Worm (Caenorhabditis elegans): ENCODE data around the gene srt-42.

The srt-42 gene

ce11 chrV:1789495-1789894, 17.8 kb upstream of the srt-42 start:
- TF ChIP-seq unc-39 (tag; optimal IDR thresholded peaks at IDR 0.05) (no peak), elt-1 (tag; optimal IDR thresholded peaks at IDR 0.05) (peak; percentile 11), pqm-1 (tag; optimal IDR thresholded peaks at IDR 0.05) (no peak), nhr-43 (tag; optimal IDR thresholded peaks at IDR 0.05; ENCODE audit: poor library complexity, severe bottlenecking) (peak; percentile 92), nhr-25 (tag; optimal IDR thresholded peaks at IDR 0.05) (peak; percentile 93), nfya-1 (tag; optimal IDR thresholded peaks at IDR 0.05; ENCODE audit: insufficient read depth) (peak; percentile 24), egl-27 (tag; optimal IDR thresholded peaks at IDR 0.05) (no peak), sea-2 (GFP tag; optimal IDR thresholded peaks at IDR 0.05) (no peak), hmg-11 (tag; optimal IDR thresholded peaks at IDR 0.05) (no peak), nhr-23 (tag; optimal IDR thresholded peaks at IDR 0.05) (peak; percentile 28), lsy-12 (tag; optimal IDR thresholded peaks at IDR 0.05) (no peak), mml-1 (tag; optimal IDR thresholded peaks at IDR 0.05) (no peak), tbx-2 (tag; optimal IDR thresholded peaks at IDR 0.05) (peak; percentile 8), eor-1 (tag; optimal IDR thresholded peaks at IDR 0.05) (no peak), elt-3 (tag; optimal IDR thresholded peaks at IDR 0.05) (peak in 1 of 3 experiments; percentile 16), skn-1 (tag; optimal IDR thresholded peaks at IDR 0.05) (no peak)

ce11 chrV:1794218-1794617, 13.0 kb upstream of the srt-42 start, which contains the start of gene F36H9.1:
TSS of gene F36H9.1 (plus strand) at chrV:1794518.
- TF ChIP-seq ceh-28 (tag; optimal IDR thresholded peaks at IDR 0.05) (no peak), ceh-16 (tag; optimal IDR thresholded peaks at IDR 0.05) (no peak), pha-4 (tag; optimal IDR thresholded peaks at IDR 0.05) (no peak), mdl-1 (tag; optimal IDR thresholded peaks at IDR 0.05) (no peak), ama-1 (optimal IDR thresholded peaks at IDR 0.05) (no peak), ztf-4 (tag; optimal IDR thresholded peaks at IDR 0.05) (no peak), fos-1 (tag; optimal IDR thresholded peaks at IDR 0.05) (no peak), nhr-76 (tag; optimal IDR thresholded peaks at IDR 0.05) (no peak), R02D3.7 (tag; optimal IDR thresholded peaks at IDR 0.05) (no peak), elt-2 (tag; optimal IDR thresholded peaks at IDR 0.05) (no peak), ceh-82 (tag; optimal IDR thresholded peaks at IDR 0.05) (no peak), nhr-11 (tag; optimal IDR thresholded peaks at IDR 0.05) (no peak), lsy-12 (tag; optimal IDR thresholded peaks at IDR 0.05) (no peak), nfya-1 (tag; optimal IDR thresholded peaks at IDR 0.05; ENCODE audit: insufficient read depth) (no peak), fkh-10 (GFP tag; optimal IDR thresholded peaks at IDR 0.05) (no peak)

- TF ChIP-seq pha-4 (tag; optimal IDR thresholded peaks at IDR 0.05) (no peak), eor-1 (tag; optimal IDR thresholded peaks at IDR 0.05) (no peak), unc-39 (tag; optimal IDR thresholded peaks at IDR 0.05) (no peak), elt-3 (tag; optimal IDR thresholded peaks at IDR 0.05) (no peak), elt-1 (tag; optimal IDR thresholded peaks at IDR 0.05) (no peak), zag-1 (tag; optimal IDR thresholded peaks at IDR 0.05) (no peak)
Measured at ce11 chrV:1797900-1798299, 9.4 kb upstream of the srt-42 start, which contains the start of gene F36H9.10. TSS of gene F36H9.10 (plus strand) at chrV:1798200.

DNA sequence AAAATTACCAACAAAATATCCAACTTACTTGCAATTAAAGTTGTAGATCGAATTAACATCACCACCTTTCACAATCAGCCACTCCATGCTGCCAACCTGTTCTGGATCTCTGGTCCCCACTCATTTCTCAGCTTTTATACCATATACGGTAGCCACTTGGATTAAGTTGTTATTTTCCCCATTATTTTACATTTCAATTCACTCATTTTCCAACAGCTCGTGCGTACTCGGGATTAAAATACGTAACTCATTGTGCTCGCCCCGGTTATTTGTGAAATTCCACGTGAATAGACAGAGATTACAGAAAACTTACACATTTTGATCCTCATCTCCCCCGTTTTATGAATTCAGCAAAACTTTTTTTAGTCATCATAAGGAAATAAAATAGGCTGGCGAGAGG, 4.2 kb upstream of the srt-42 start, which contains the start of gene srt-41:
TSS of gene srt-41 (minus strand) at position 101 of the 400 bp plus-strand sequence.
- no peak for TF ChIP-seq hmg-11 (tag; optimal IDR thresholded peaks at IDR 0.05)
- no peak for TF ChIP-seq unc-39 (tag; optimal IDR thresholded peaks at IDR 0.05)
- TF ChIP-seq unc-62 (GFP tag; optimal IDR thresholded peaks at IDR 0.05): no peak
- no peak for TF ChIP-seq ZK546.5 (tag; optimal IDR thresholded peaks at IDR 0.05)
- TF ChIP-seq nhr-28 (tag; optimal IDR thresholded peaks at IDR 0.05): no peak
- no peak for TF ChIP-seq skn-1 (tag; optimal IDR thresholded peaks at IDR 0.05)
- no peak for TF ChIP-seq ceh-82 (tag; optimal IDR thresholded peaks at IDR 0.05)
- TF ChIP-seq nhr-67 (tag; optimal IDR thresholded peaks at IDR 0.05): no peak

ce11 chrV:1804034-1804542, 3.2 kb upstream of the srt-42 start:
- TF ChIP-seq hmg-11 (tag; optimal IDR thresholded peaks at IDR 0.05): no peak
- peak; percentile 37 for TF ChIP-seq pha-4 (tag; optimal IDR thresholded peaks at IDR 0.05)
- peak; percentile 12 for TF ChIP-seq nfya-1 (tag; optimal IDR thresholded peaks at IDR 0.05; ENCODE audit: insufficient read depth)
- TF ChIP-seq ama-1 (optimal IDR thresholded peaks at IDR 0.05): peak; percentile 92
- no peak for TF ChIP-seq nhr-77 (tag; optimal IDR thresholded peaks at IDR 0.05)
